Fruit fly (Drosophila melanogaster): ENCODE measurements around the gene glec.

glec gene

dm6 chr3R:21837069-21837977 is 18.7 kb downstream of the glec start (continued):
- TF ChIP-seq Fer1 (GFP tag; optimal IDR thresholded peaks at IDR 0.05) (peak; percentile 51), ERR (GFP tag; optimal IDR thresholded peaks at IDR 0.05) (no peak), CG17359 (tag; optimal IDR thresholded peaks at IDR 0.05) (peak; percentile 81), B-H1 (GFP tag; IDR thresholded peaks at IDR 0.05) (0 out of 3 replicates have a peak, but pooled peaks have one; percentile 28), CG9876 (GFP tag; optimal IDR thresholded peaks at IDR 0.05) (no peak), sc (optimal IDR thresholded peaks at IDR 0.05) (no peak), sc (GFP tag; optimal IDR thresholded peaks at IDR 0.05) (no peak), Sox100B (GFP tag; optimal IDR thresholded peaks at IDR 0.05) (peak; percentile 78), knrl (GFP tag; IDR thresholded peaks at IDR 0.05; ENCODE audit: partially characterized antibody) (no peak), nau (GFP tag; optimal IDR thresholded peaks at IDR 0.05) (peak; percentile 27), Lpt (GFP tag; optimal IDR thresholded peaks at IDR 0.05) (no peak), CG31441 (GFP tag; IDR thresholded peaks at IDR 0.05) (peak; percentile 63), CG1024 (GFP tag; IDR thresholded peaks at IDR 0.05) (0 out of 2 replicates have a peak, but pooled peaks have one; percentile 3), Sry-δ (GFP tag; optimal IDR thresholded peaks at IDR 0.05) (no peak), amos (GFP tag; IDR thresholded peaks at IDR 0.05; ENCODE audit: partially characterized antibody) (no peak), CG2889 (GFP tag; IDR thresholded peaks at IDR 0.05) (no peak), zfh2 (GFP tag; optimal IDR thresholded peaks at IDR 0.05) (no peak), HLH3B (GFP tag; IDR thresholded peaks at IDR 0.05) (peak; percentile 79), CG12299 (tag; optimal IDR thresholded peaks at IDR 0.05) (no peak), D19A (tag; optimal IDR thresholded peaks at IDR 0.05) (peak; percentile 33), wdn (GFP tag; IDR thresholded peaks at IDR 0.05) (no peak), CG10274 (GFP tag; optimal IDR thresholded peaks at IDR 0.05) (no peak), Ravus (GFP tag; IDR thresholded peaks at IDR 0.05) (peak; percentile 7; the same call in 1 of the 2 replicates), scrt (GFP tag; optimal IDR thresholded peaks at IDR 0.05) (peak; percentile 16), Hmx (GFP tag; optimal IDR thresholded peaks at IDR 0.05) (no peak), CG43689 (GFP tag; IDR thresholded peaks at IDR 0.05) (0 out of 2 replicates have a peak, but pooled peaks have one; percentile 40), CG17186 (GFP tag; optimal IDR thresholded peaks at IDR 0.05) (no peak), Blimp-1 (GFP tag; optimal IDR thresholded peaks at IDR 0.05) (peak; percentile 41), bcd (GFP tag; optimal IDR thresholded peaks at IDR 0.05) (no peak), C15 (GFP tag; IDR thresholded peaks at IDR 0.05) (no peak), Nf-YC (tag; optimal IDR thresholded peaks at IDR 0.05) (no peak), pnt (GFP tag; optimal IDR thresholded peaks at IDR 0.05) (no peak), bsh (GFP tag; optimal IDR thresholded peaks at IDR 0.05) (no peak), ken (GFP tag; IDR thresholded peaks at IDR 0.05) (no peak), Fer3 (tag; optimal IDR thresholded peaks at IDR 0.05) (peak; percentile 10), CG14050 (GFP tag; IDR thresholded peaks at IDR 0.05) (peak; percentile 62; the same call in 2 of the 3 replicates), danr (GFP tag; IDR thresholded peaks at IDR 0.05) (no peak), CG8765 (GFP tag; IDR thresholded peaks at IDR 0.05) (no peak), chinmo (GFP tag; IDR thresholded peaks at IDR 0.05; ENCODE audit: partially characterized antibody) (peak; percentile 77; the same call in 3 of the 4 replicates), lmd (GFP tag; IDR thresholded peaks at IDR 0.05) (no peak), sna (GFP tag; IDR thresholded peaks at IDR 0.05; ENCODE audit: partially characterized antibody) (no peak; the same call in 1 of the 2 replicates), Oaz (GFP tag; IDR thresholded peaks at IDR 0.05) (no peak), Six4 (GFP tag; optimal IDR thresholded peaks at IDR 0.05) (no peak), Stat92E (GFP tag; optimal IDR thresholded peaks at IDR 0.05) (no peak), grau (tag; optimal IDR thresholded peaks at IDR 0.05) (no peak), CG5180 (GFP tag; optimal IDR thresholded peaks at IDR 0.05) (peak; percentile 7), D (optimal IDR thresholded peaks at IDR 0.05) (no peak), D (GFP tag; optimal IDR thresholded peaks at IDR 0.05) (peak; percentile 12), so (GFP tag; IDR thresholded peaks at IDR 0.05) (no peak)
